Worm (Caenorhabditis elegans) whole organism, L4 larva: Measurements from ENCODE around the gene spsb-2.

ENCODE experiments used
- F10B5.3 ChIP-seq: sonication (generic microtip); optimal IDR thresholded peaks from 2 replicates; lab custom pipeline; 2016; ENCODE audit warnings: mild to moderate bottlenecking, missing genetic modification characterization, missing compliant biosample characterization
- F26F4.8 ChIP-seq: fragments of 200-800 bp; sonication (Bioruptor generic); conservative IDR thresholded peaks from 2 replicates; pipeline ENCODE4 v1.3.6; 2022; ENCODE audit warnings: missing genetic modification characterization, missing compliant biosample characterization
- ZK546.5 ChIP-seq, 2 experiments: sonication (generic microtip); optimal IDR thresholded peaks; 2 replicates each; lab custom pipeline; 2017; ENCODE audit warnings: missing biosample characterization in 2 of 2, missing genetic modification characterization in 2 of 2
- aha-1 ChIP-seq: fragments of 150-350 bp; peaks from one replicate; lab custom pipeline; 2014; ENCODE audit warnings: missing biosample characterization, missing genetic modification characterization
- ceh-62 ChIP-seq: sonication (generic microtip); optimal IDR thresholded peaks from 2 replicates; lab custom pipeline; 2017; ENCODE audit warnings: missing biosample characterization, missing genetic modification characterization
- dmd-8 ChIP-seq: fragments of 200-800 bp; sonication (Bioruptor generic); IDR thresholded peaks from 2 replicates; pipeline ENCODE4 v1.3.6; 2022; ENCODE audit warnings: missing genetic modification characterization, missing compliant biosample characterization
- egl-27 ChIP-seq: sonication (generic microtip); optimal IDR thresholded peaks from 3 replicates; lab custom pipeline; 2017; ENCODE audit warnings: missing biosample characterization, missing genetic modification reagents, missing genetic modification characterization
- egl-43 ChIP-seq: fragments of 200-800 bp; sonication (Bioruptor generic); IDR thresholded peaks from 2 replicates; pipeline ENCODE4 v1.3.6; 2022; ENCODE audit warnings: missing genetic modification reagents, missing genetic modification characterization, missing compliant biosample characterization
- hlh-11 ChIP-seq: fragments of 200-800 bp; sonication (Bioruptor generic); optimal IDR thresholded peaks from 2 replicates; lab custom pipeline; 2018; ENCODE audit warnings: mild to moderate bottlenecking, missing genetic modification characterization, missing compliant biosample characterization
- mdt-29 ChIP-seq: fragments of 200-800 bp; sonication (Bioruptor generic); IDR thresholded peaks from 2 replicates; pipeline ENCODE4 v1.3.6; 2022; ENCODE audit warnings: missing genetic modification reagents, missing genetic modification characterization, missing compliant biosample characterization
- mxl-3 ChIP-seq: fragments of 200-800 bp; sonication (Bioruptor generic); optimal IDR thresholded peaks from 2 replicates; lab custom pipeline; 2018; ENCODE audit warnings: mild to moderate bottlenecking, missing genetic modification characterization, missing compliant biosample characterization
- nhr-28 ChIP-seq: fragments of 150-350 bp; optimal IDR thresholded peaks from 2 replicates; lab custom pipeline; 2014; ENCODE audit warnings: missing biosample characterization, missing genetic modification characterization
- nhr-42 ChIP-seq: fragments of 200-800 bp; sonication (Bioruptor generic); IDR thresholded peaks from 2 replicates; pipeline ENCODE4 v1.3.6; 2022; ENCODE audit warnings: missing genetic modification characterization, missing compliant biosample characterization
- nhr-6 ChIP-seq: fragments of 150-350 bp; optimal IDR thresholded peaks from 2 replicates; lab custom pipeline; 2014; ENCODE audit warnings: missing biosample characterization, missing genetic modification characterization
- set-16 ChIP-seq: fragments of 200-800 bp; sonication (Bioruptor generic); IDR thresholded peaks from 2 replicates; pipeline ENCODE4 v1.3.6; 2022; ENCODE audit warnings: missing genetic modification reagents, missing genetic modification characterization, missing compliant biosample characterization
- snpc-4 ChIP-seq: fragments of 150-350 bp; optimal IDR thresholded peaks from 2 replicates; lab custom pipeline; 2014; ENCODE audit warnings: missing biosample characterization, missing genetic modification characterization
- tag-97 ChIP-seq: fragments of 200-800 bp; sonication (Bioruptor generic); IDR thresholded peaks from 2 replicates; pipeline ENCODE4 v1.3.6; 2022; ENCODE audit warnings: missing genetic modification characterization, missing compliant biosample characterization
- unc-62 ChIP-seq, 3 experiments: fragments of 150-350 bp in 1 of 3; sonication (generic microtip); optimal IDR thresholded peaks in 2 of 3; peaks in 1 of 3; 1 replicate in 1 of 3; 2 replicates in 2 of 3; lab custom pipeline; 2014 to 2017; ENCODE audit warnings: missing biosample characterization in 3 of 3, missing genetic modification characterization in 3 of 3, missing genetic modification reagents in 3 of 3, missing genotype in 1 of 3
- ztf-11 ChIP-seq: fragments of 150-350 bp; optimal IDR thresholded peaks from 2 replicates; lab custom pipeline; 2014; ENCODE audit warnings: missing biosample characterization, missing genetic modification characterization

spsb-2 gene

ce11 chrII:15266487-15266886 is 36.3 kb downstream of the spsb-2 start (continued):
- TF ChIP-seq nhr-28 = peak; percentile 63
- no peak for TF ChIP-seq ceh-62 (tag; lab: Kevin White, UChicago)
- peak; percentile 16 for TF ChIP-seq hlh-11 (tag; lab: Kevin White, UChicago)

ce11 chrII:15268195-15268594 is 38.1 kb downstream of the spsb-2 start, which contains the start of gene rga-9:
rga-9 (plus strand) TSS chrII:15268210.
- peak; percentile 93 for TF ChIP-seq set-16
- no peak for TF ChIP-seq F10B5.3 (tag; lab: Kevin White, UChicago)
- TF ChIP-seq nhr-42 = 0 out of 2 replicates have a peak, but pooled peaks have one; percentile 15
- TF ChIP-seq egl-43 (GFP tag; lab: Robert Waterston, UW) = peak; percentile 51; the same call in 1 of the 2 replicates
- TF ChIP-seq unc-62 (GFP tag; optimal IDR thresholded peaks at IDR 0.05 in 1 of 2; lab: Kevin White, UChicago) = peak in 1 of 2 experiments; percentile 24
- TF ChIP-seq unc-62 (tag; optimal IDR thresholded peaks at IDR 0.05; lab: Kevin White, UChicago) = no peak

ce11 chrII:15272962-15273361 is 42.8 kb downstream of the spsb-2 start:
- peak; percentile 80 for TF ChIP-seq aha-1 (tag; lab: Kevin White, UChicago)
- no peak for TF ChIP-seq nhr-6 (tag; lab: Kevin White, UChicago)
- TF ChIP-seq ztf-11 = no peak
- TF ChIP-seq F26F4.8 (GFP tag; lab: Robert Waterston, UW) = no peak
- no peak for TF ChIP-seq egl-27 (tag; lab: Kevin White, UChicago)
- no peak for TF ChIP-seq tag-97 (GFP tag; lab: Robert Waterston, UW)
- TF ChIP-seq nhr-42 = 0 out of 2 replicates have a peak, but pooled peaks have one; percentile 52
- TF ChIP-seq set-16 = peak; percentile 95
- no peak for TF ChIP-seq mdt-29 (GFP tag; lab: Robert Waterston, UW)
- 0 out of 2 replicates have a peak, but pooled peaks have one; percentile 37 for TF ChIP-seq dmd-8 (GFP tag; lab: Robert Waterston, UW)
- no peak for TF ChIP-seq mxl-3 (GFP tag; lab: Kevin White, UChicago)
- TF ChIP-seq snpc-4 (tag; lab: Kevin White, UChicago) = no peak
- no peak for TF ChIP-seq ZK546.5 (tag; optimal IDR thresholded peaks at IDR 0.05; lab: Kevin White, UChicago)
- peak in 1 of 2 experiments; percentile 26 for TF ChIP-seq unc-62 (GFP tag; optimal IDR thresholded peaks at IDR 0.05 in 1 of 2; lab: Kevin White, UChicago)
- TF ChIP-seq unc-62 (tag; optimal IDR thresholded peaks at IDR 0.05; lab: Kevin White, UChicago) = no peak
